Fruit fly (Drosophila melanogaster): ENCODE data around the gene CG33725.
A peak's percentile ranks its signal among the peaks of the same experiment; 100 is the strongest.

CG33725 gene

dm6 chr3L:12529431-12530007 lies 47.1 kb downstream of the CG33725 start (continued):
- TF ChIP-seq zfh1 (GFP tag; IDR thresholded peaks at IDR 0.05) (peak; percentile 68), CG17328 (GFP tag; IDR thresholded peaks at IDR 0.05) (peak; percentile 76), Asciz (GFP tag; optimal IDR thresholded peaks at IDR 0.05) (peak; percentile 57), sr (GFP tag; IDR thresholded peaks at IDR 0.05) (peak; percentile 76), cg (GFP tag; optimal IDR thresholded peaks at IDR 0.05) (peak; percentile 61), CG18599 (GFP tag; optimal IDR thresholded peaks at IDR 0.05) (peak; percentile 33), Blimp-1 (GFP tag; optimal IDR thresholded peaks at IDR 0.05) (peak; percentile 61), CG6175 (GFP tag; IDR thresholded peaks at IDR 0.05) (peak; percentile 14; the same call in 1 of the 3 replicates), Pdp1 (GFP tag; optimal IDR thresholded peaks at IDR 0.05) (peak in 1 of 2 experiments; percentile 40), lov (optimal IDR thresholded peaks at IDR 0.05) (no peak), lov (GFP tag; IDR thresholded peaks at IDR 0.05) (peak; percentile 85), CG1603 (tag; optimal IDR thresholded peaks at IDR 0.05) (peak; percentile 75), CG15269 (tag; optimal IDR thresholded peaks at IDR 0.05) (peak; percentile 46), HLH3B (GFP tag; IDR thresholded peaks at IDR 0.05) (peak; percentile 60), gem (tag; optimal IDR thresholded peaks at IDR 0.05) (peak; percentile 62), nom (GFP tag; optimal IDR thresholded peaks at IDR 0.05) (peak; percentile 22), CG7839 (tag; optimal IDR thresholded peaks at IDR 0.05) (peak; percentile 51), pb (GFP tag; optimal IDR thresholded peaks at IDR 0.05) (no peak), Ptx1 (GFP tag; IDR thresholded peaks at IDR 0.05) (peak; percentile 26; the same call in 1 of the 2 replicates), CG15696 (tag; optimal IDR thresholded peaks at IDR 0.05) (peak; percentile 7), CG10267 (tag; optimal IDR thresholded peaks at IDR 0.05) (peak; percentile 38), CTCF (GFP tag; optimal IDR thresholded peaks at IDR 0.05) (peak; percentile 15), org-1 (GFP tag; optimal IDR thresholded peaks at IDR 0.05) (peak; percentile 13), CG10431 (GFP tag; optimal IDR thresholded peaks at IDR 0.05) (no peak), CG7357 (GFP tag; IDR thresholded peaks at IDR 0.05) (0 out of 3 replicates have a peak, but pooled peaks have one; percentile 29), phol (tag; optimal IDR thresholded peaks at IDR 0.05) (peak; percentile 45), nmo (GFP tag; optimal IDR thresholded peaks at IDR 0.05) (peak; percentile 42), BtbVII (GFP tag; optimal IDR thresholded peaks at IDR 0.05) (peak; percentile 19), Chrac-16 (GFP tag; optimal IDR thresholded peaks at IDR 0.05) (peak; percentile 13), cas (GFP tag; IDR thresholded peaks at IDR 0.05) (no peak), ranshi (GFP tag; IDR thresholded peaks at IDR 0.05) (peak; percentile 17; the same call in 1 of the 2 replicates), Neu2 (GFP tag; optimal IDR thresholded peaks at IDR 0.05; ENCODE audit: borderline replicate concordance) (no peak), Mes4 (GFP tag; optimal IDR thresholded peaks at IDR 0.05) (peak; percentile 32), eve (GFP tag; optimal IDR thresholded peaks at IDR 0.05) (no peak), grn (GFP tag; optimal IDR thresholded peaks at IDR 0.05) (peak; percentile 57), gcm (GFP tag; optimal IDR thresholded peaks at IDR 0.05) (peak; percentile 21), CG13296 (GFP tag; optimal IDR thresholded peaks at IDR 0.05) (peak; percentile 1), vnd (GFP tag; IDR thresholded peaks at IDR 0.05; ENCODE audit: partially characterized antibody) (no peak), mam (GFP tag; optimal IDR thresholded peaks at IDR 0.05) (peak; percentile 26), CG6791 (GFP tag; IDR thresholded peaks at IDR 0.05; ENCODE audit: partially characterized antibody) (no peak), CG1529 (GFP tag; optimal IDR thresholded peaks at IDR 0.05) (peak; percentile 25), CG30403 (GFP tag; optimal IDR thresholded peaks at IDR 0.05) (peak; percentile 47), Rfx (GFP tag; IDR thresholded peaks at IDR 0.05) (0 out of 2 replicates have a peak, but pooled peaks have one; percentile 24), CG7271 (tag; optimal IDR thresholded peaks at IDR 0.05) (no peak), CG11456 (GFP tag; IDR thresholded peaks at IDR 0.05) (peak; percentile 70; the same call in 2 of the 3 replicates), CG14667 (GFP tag; IDR thresholded peaks at IDR 0.05) (peak; percentile 41; the same call in 1 of the 2 replicates), Vsx1 (GFP tag; optimal IDR thresholded peaks at IDR 0.05) (no peak), nerfin-1 (tag; optimal IDR thresholded peaks at IDR 0.05) (peak; percentile 49), YL-1 (GFP tag; optimal IDR thresholded peaks at IDR 0.05) (no peak), en (GFP tag; optimal IDR thresholded peaks at IDR 0.05) (peak; percentile 41)
